Worm (Caenorhabditis elegans) whole organism, early embryonic: ENCODE measurements around the gene del-5.

Experiments
- aly-1 ChIP-seq: sonication (generic microtip); optimal IDR thresholded peaks from 2 replicates; lab custom pipeline; 2016; ENCODE audit warnings: missing genetic modification characterization, missing compliant biosample characterization
- ama-1 ChIP-seq: fragments of 150-350 bp; optimal IDR thresholded peaks from 2 replicates; lab custom pipeline; 2014
- ceh-36 ChIP-seq: sonication (generic microtip); optimal IDR thresholded peaks from 2 replicates; lab custom pipeline; 2016; ENCODE audit warnings: missing genetic modification characterization, inconsistent platforms, missing compliant biosample characterization
- flt-1 ChIP-seq: fragments of 200-800 bp; sonication (Bioruptor generic); IDR thresholded peaks from 2 replicates; pipeline ENCODE4 v1.3.6; 2022; ENCODE audit warnings: missing genetic modification characterization, missing compliant biosample characterization
- hmg-4 ChIP-seq: fragments of 200-800 bp; sonication (Bioruptor generic); optimal IDR thresholded peaks from 2 replicates; lab custom pipeline; 2018; ENCODE audit warnings: mild to moderate bottlenecking, missing genetic modification characterization, missing compliant biosample characterization
- hnd-1 ChIP-seq: sonication (generic microtip); optimal IDR thresholded peaks from 2 replicates; lab custom pipeline; 2016; ENCODE audit warnings: missing genetic modification characterization, missing compliant biosample characterization
- pes-1 ChIP-seq: fragments of 200-800 bp; sonication (Bioruptor generic); IDR thresholded peaks from 2 replicates; pipeline ENCODE4 v1.3.6; 2022; ENCODE audit warnings: missing genetic modification reagents, missing genetic modification characterization, missing compliant biosample characterization
- sea-1 ChIP-seq: fragments of 200-800 bp; sonication (Bioruptor generic); conservative IDR thresholded peaks from 2 replicates; pipeline ENCODE4 v1.3.6; 2022; ENCODE audit warnings: missing genetic modification characterization, missing compliant biosample characterization
- tra-4 ChIP-seq: sonication (generic microtip); optimal IDR thresholded peaks from 2 replicates; lab custom pipeline; 2017; ENCODE audit warnings: missing genetic modification characterization, missing compliant biosample characterization

ce11 chrX:10981374-10981773, 26.6 kb downstream of the del-5 start:
- TF ChIP-seq aly-1 (no peak), flt-1 (GFP tag; lab: Robert Waterston, UW) (no peak), tra-4 (tag; lab: Kevin White, UChicago) (no peak), hmg-4 (GFP tag; lab: Kevin White, UChicago) (no peak), sea-1 (GFP tag; lab: Robert Waterston, UW) (no peak), ama-1 (lab: Kevin White, UChicago) (no peak), pes-1 (no peak), hnd-1 (tag; lab: Kevin White, UChicago) (no peak), ceh-36 (tag; lab: Kevin White, UChicago) (no peak)
